Fruit fly (Drosophila melanogaster) whole organism, embryonic: ENCODE data around the gene Nepl3.

Experiments
- Bteb2 ChIP-seq: fragments of 200-800 bp; sonication (Bioruptor generic); optimal IDR thresholded peaks from 2 replicates; lab custom pipeline; 2016; ENCODE audit warnings: missing biosample characterization, missing genetic modification characterization
- CG11093 ChIP-seq: fragments of 200-800 bp; sonication (Bioruptor generic); IDR thresholded peaks from 3 replicates; pipeline ENCODE4 v1.3.6; 2022; ENCODE audit warnings: missing biosample characterization, missing genetic modification characterization
- CG11695 ChIP-seq: fragments of 200-800 bp; sonication (Bioruptor generic); IDR thresholded peaks from 3 replicates; pipeline ENCODE4 v1.3.6; 2022; ENCODE audit warnings: missing biosample characterization, missing genetic modification characterization
- CG11723 ChIP-seq: fragments of 200-800 bp; sonication (Bioruptor generic); optimal IDR thresholded peaks from 2 replicates; lab custom pipeline; 2017; ENCODE audit warnings: missing biosample characterization, mild to moderate bottlenecking, missing genetic modification characterization
- CG12236 ChIP-seq: fragments of 200-800 bp; sonication (Bioruptor generic); optimal IDR thresholded peaks from 2 replicates; lab custom pipeline; 2016; ENCODE audit warnings: missing biosample characterization, missing genetic modification characterization
- CG13287 ChIP-seq: fragments of 200-800 bp; sonication (Bioruptor generic); IDR thresholded peaks from 2 replicates; pipeline ENCODE4 v1.3.6; 2022; ENCODE audit warnings: missing biosample characterization, missing genetic modification characterization; ENCODE audit not compliant: partially characterized antibody
- CG13775 ChIP-seq: fragments of 200-800 bp; sonication (Bioruptor generic); optimal IDR thresholded peaks from 3 replicates; lab custom pipeline; 2017; ENCODE audit warnings: missing biosample characterization, mild to moderate bottlenecking, missing genetic modification characterization
- CG15479 ChIP-seq: fragments of 200-800 bp; sonication (Bioruptor generic); optimal IDR thresholded peaks from 3 replicates; lab custom pipeline; 2019; ENCODE audit warnings: missing biosample characterization, mild to moderate bottlenecking, missing genetic modification characterization, moderate library complexity
- CG15514 ChIP-seq: fragments of 200-800 bp; sonication (Bioruptor generic); optimal IDR thresholded peaks from 3 replicates; lab custom pipeline; 2017; ENCODE audit warnings: missing biosample characterization, missing genetic modification characterization, mild to moderate bottlenecking, moderate library complexity, missing genetic modification reagents
- CG15601 ChIP-seq: fragments of 200-800 bp; sonication (Bioruptor generic); optimal IDR thresholded peaks from 3 replicates; lab custom pipeline; 2019; ENCODE audit warnings: missing biosample characterization, mild to moderate bottlenecking, missing genetic modification characterization, moderate library complexity
- CG1647 ChIP-seq: fragments of 200-800 bp; sonication (Bioruptor generic); optimal IDR thresholded peaks from 3 replicates; lab custom pipeline; 2016; ENCODE audit warnings: missing biosample characterization, missing genetic modification characterization
- CG17361 ChIP-seq: fragments of 200-800 bp; sonication (Bioruptor generic); IDR thresholded peaks from 3 replicates; pipeline ENCODE4 v1.3.6; 2022; ENCODE audit warnings: missing biosample characterization, missing genetic modification characterization
- CG3065 ChIP-seq: fragments of 200-800 bp; sonication (Bioruptor generic); optimal IDR thresholded peaks from 2 replicates; lab custom pipeline; 2016; ENCODE audit warnings: missing biosample characterization, missing genetic modification characterization
- CG31441 ChIP-seq: fragments of 200-800 bp; sonication (Bioruptor generic); IDR thresholded peaks from 2 replicates; pipeline ENCODE4 v1.3.6; 2022; ENCODE audit warnings: missing biosample characterization, missing genetic modification characterization
- CG3163 ChIP-seq: fragments of 200-800 bp; sonication (Bioruptor generic); optimal IDR thresholded peaks from 3 replicates; lab custom pipeline; 2016; ENCODE audit warnings: missing biosample characterization, missing genetic modification characterization
- CG3281 ChIP-seq: fragments of 200-800 bp; sonication (Bioruptor generic); optimal IDR thresholded peaks from 3 replicates; lab custom pipeline; 2017; ENCODE audit warnings: missing biosample characterization, mild to moderate bottlenecking, missing genetic modification characterization
- CG4854 ChIP-seq: fragments of 200-800 bp; sonication (Bioruptor generic); optimal IDR thresholded peaks from 2 replicates; lab custom pipeline; 2016; ENCODE audit warnings: missing biosample characterization, missing genetic modification characterization, inconsistent platforms
- CG6654 ChIP-seq: fragments of 200-800 bp; sonication (Bioruptor generic); optimal IDR thresholded peaks from 2 replicates; lab custom pipeline; 2017; ENCODE audit warnings: missing biosample characterization, mild to moderate bottlenecking, missing genetic modification characterization
- CG6813 ChIP-seq: fragments of 200-800 bp; sonication (Bioruptor generic); optimal IDR thresholded peaks from 2 replicates; lab custom pipeline; 2017; ENCODE audit warnings: missing biosample characterization, missing genetic modification characterization, mild to moderate bottlenecking, moderate library complexity, missing genetic modification reagents
- CG7839 ChIP-seq: fragments of 200-800 bp; sonication (Bioruptor generic); optimal IDR thresholded peaks from 3 replicates; lab custom pipeline; 2018; ENCODE audit warnings: missing biosample characterization, mild to moderate bottlenecking, missing genetic modification characterization, moderate library complexity
- Chrac-16 ChIP-seq: fragments of 200-800 bp; sonication (Bioruptor generic); optimal IDR thresholded peaks from 3 replicates; lab custom pipeline; 2016; ENCODE audit warnings: missing biosample characterization, missing genetic modification characterization
- Hr39 ChIP-seq: fragments of >200 bp; optimal IDR thresholded peaks from 2 replicates; lab custom pipeline; 2017
- MTF-1 ChIP-seq: fragments of 200-800 bp; sonication (Bioruptor generic); optimal IDR thresholded peaks from 2 replicates; lab custom pipeline; 2018; ENCODE audit warnings: missing biosample characterization, mild to moderate bottlenecking, missing genetic modification characterization, borderline replicate concordance
- Meics ChIP-seq: fragments of 200-800 bp; sonication (Bioruptor generic); optimal IDR thresholded peaks from 2 replicates; lab custom pipeline; 2017; ENCODE audit warnings: missing biosample characterization, mild to moderate bottlenecking, missing genetic modification characterization
- Opbp ChIP-seq: fragments of 200-800 bp; sonication (Bioruptor generic); IDR thresholded peaks from 3 replicates; pipeline ENCODE4 v1.3.6; 2022; ENCODE audit warnings: missing biosample characterization, missing genetic modification characterization; ENCODE audit not compliant: partially characterized antibody
- Rx ChIP-seq: fragments of 200-800 bp; sonication (Bioruptor generic); IDR thresholded peaks from 2 replicates; pipeline ENCODE4 v1.3.6; 2022; ENCODE audit warnings: missing biosample characterization, missing genetic modification characterization
- Stat92E ChIP-seq, 3 experiments: fragments of >200 bp in 2 of 3; fragments of 200-800 bp in 1 of 3; sonication (Bioruptor generic) in 1 of 3; optimal IDR thresholded peaks; 2 replicates each; lab custom pipeline; 2017 to 2019; ENCODE audit warnings: missing biosample characterization in 3 of 3, missing genetic modification characterization in 3 of 3, mild to moderate bottlenecking in 1 of 3, moderate library complexity in 1 of 3
- Trl ChIP-seq, 3 experiments: fragments of >200 bp in 2 of 3; fragments of 200-800 bp in 1 of 3; sonication (Bioruptor generic) in 1 of 3; optimal IDR thresholded peaks; 2 replicates in 1 of 3; 3 replicates in 2 of 3; lab custom pipeline; 2016 to 2017; ENCODE audit warnings: missing biosample characterization in 1 of 3, missing genetic modification characterization in 1 of 3
- bbx ChIP-seq: fragments of 200-800 bp; sonication (Bioruptor generic); IDR thresholded peaks from 2 replicates; pipeline ENCODE4 v1.3.6; 2022; ENCODE audit warnings: missing biosample characterization, missing genetic modification characterization; ENCODE audit not compliant: partially characterized antibody
- cg ChIP-seq: fragments of 200-800 bp; sonication (Bioruptor generic); optimal IDR thresholded peaks from 3 replicates; lab custom pipeline; 2019; ENCODE audit warnings: missing biosample characterization, mild to moderate bottlenecking, missing genetic modification characterization, moderate library complexity
- chif ChIP-seq, 2 experiments: fragments of 200-800 bp; sonication (Bioruptor generic); optimal IDR thresholded peaks; 3 replicates each; lab custom pipeline; 2016; ENCODE audit warnings: missing biosample characterization in 2 of 2, missing genetic modification characterization in 2 of 2
- chn ChIP-seq: fragments of 200-800 bp; sonication (Bioruptor generic); optimal IDR thresholded peaks from 2 replicates; lab custom pipeline; 2016; ENCODE audit warnings: missing biosample characterization, missing genetic modification characterization
- eve ChIP-seq, 2 experiments: fragments of >200 bp; optimal IDR thresholded peaks; 2 replicates each; lab custom pipeline; 2017; ENCODE audit warnings: missing biosample characterization in 2 of 2, missing genetic modification characterization in 2 of 2
- fd96Cb ChIP-seq: fragments of 200-800 bp; sonication (Bioruptor generic); optimal IDR thresholded peaks from 2 replicates; lab custom pipeline; 2018; ENCODE audit warnings: missing biosample characterization, mild to moderate bottlenecking, missing genetic modification characterization, moderate library complexity
- fru ChIP-seq: fragments of >200 bp; optimal IDR thresholded peaks from 2 replicates; lab custom pipeline; 2017
- hkb ChIP-seq, 2 experiments: fragments of 200-800 bp in 1 of 2; fragments of >200 bp in 1 of 2; sonication (Bioruptor generic) in 1 of 2; IDR thresholded peaks in 1 of 2; optimal IDR thresholded peaks in 1 of 2; 2 replicates each; pipeline versions ENCODE4 v1.3.6 to Lab custom; 2017 to 2022; ENCODE audit warnings: missing biosample characterization in 1 of 2, missing genetic modification characterization in 1 of 2
- ind ChIP-seq: fragments of 200-800 bp; sonication (Bioruptor generic); optimal IDR thresholded peaks from 3 replicates; lab custom pipeline; 2016; ENCODE audit warnings: missing biosample characterization, missing genetic modification characterization
- kah ChIP-seq: fragments of 200-800 bp; sonication (Bioruptor generic); optimal IDR thresholded peaks from 2 replicates; lab custom pipeline; 2018; ENCODE audit warnings: missing biosample characterization, mild to moderate bottlenecking, missing genetic modification characterization
- odd ChIP-seq: fragments of 200-800 bp; sonication (Bioruptor generic); optimal IDR thresholded peaks from 2 replicates; lab custom pipeline; 2017; ENCODE audit warnings: missing biosample characterization, mild to moderate bottlenecking, missing genetic modification characterization
- otp ChIP-seq: fragments of 200-800 bp; sonication (Bioruptor generic); IDR thresholded peaks from 3 replicates; pipeline ENCODE4, ENCODE4 v1.3.6; 2022; ENCODE audit warnings: missing biosample characterization, missing genetic modification characterization
- pho ChIP-seq: fragments of 200-800 bp; sonication (Bioruptor generic); optimal IDR thresholded peaks from 2 replicates; lab custom pipeline; 2016; ENCODE audit warnings: missing biosample characterization, missing genetic modification characterization
- psq ChIP-seq: fragments of 200-800 bp; sonication (Bioruptor generic); optimal IDR thresholded peaks from 2 replicates; lab custom pipeline; 2017; ENCODE audit warnings: missing biosample characterization, missing genetic modification characterization
- stc ChIP-seq: fragments of 200-800 bp; sonication (Bioruptor generic); IDR thresholded peaks from 2 replicates; pipeline ENCODE4 v1.3.6; 2022; ENCODE audit warnings: missing biosample characterization, missing genetic modification characterization
- stwl ChIP-seq: fragments of 200-800 bp; sonication (Bioruptor generic); optimal IDR thresholded peaks from 3 replicates; lab custom pipeline; 2018; ENCODE audit warnings: missing biosample characterization, mild to moderate bottlenecking, missing genetic modification characterization, moderate library complexity
- tgo ChIP-seq: fragments of 200-800 bp; sonication (Bioruptor generic); IDR thresholded peaks from 3 replicates; pipeline ENCODE4 v1.3.6; 2022; ENCODE audit warnings: missing biosample characterization, missing genetic modification characterization
- tll ChIP-seq, 2 experiments: fragments of 200-800 bp in 1 of 2; fragments of >200 bp in 1 of 2; sonication (Bioruptor generic) in 1 of 2; optimal IDR thresholded peaks; 2 replicates each; lab custom pipeline; 2017 to 2019; ENCODE audit warnings: missing biosample characterization in 2 of 2, missing genetic modification characterization in 2 of 2, mild to moderate bottlenecking in 1 of 2, moderate library complexity in 1 of 2
- trem ChIP-seq: fragments of 200-800 bp; optimal IDR thresholded peaks from 3 replicates; lab custom pipeline; 2019; ENCODE audit warnings: missing biosample characterization, mild to moderate bottlenecking, missing genetic modification characterization, moderate library complexity
- z ChIP-seq: fragments of 200-800 bp; sonication (Bioruptor generic); IDR thresholded peaks from 3 replicates; pipeline ENCODE4 v1.3.6; 2022; ENCODE audit warnings: missing biosample characterization, missing genetic modification characterization
- zf30C ChIP-seq: fragments of 200-800 bp; sonication (Bioruptor generic); optimal IDR thresholded peaks from 3 replicates; lab custom pipeline; 2018; ENCODE audit warnings: missing biosample characterization, mild to moderate bottlenecking, missing genetic modification characterization

The Nepl3 gene

DNA sequence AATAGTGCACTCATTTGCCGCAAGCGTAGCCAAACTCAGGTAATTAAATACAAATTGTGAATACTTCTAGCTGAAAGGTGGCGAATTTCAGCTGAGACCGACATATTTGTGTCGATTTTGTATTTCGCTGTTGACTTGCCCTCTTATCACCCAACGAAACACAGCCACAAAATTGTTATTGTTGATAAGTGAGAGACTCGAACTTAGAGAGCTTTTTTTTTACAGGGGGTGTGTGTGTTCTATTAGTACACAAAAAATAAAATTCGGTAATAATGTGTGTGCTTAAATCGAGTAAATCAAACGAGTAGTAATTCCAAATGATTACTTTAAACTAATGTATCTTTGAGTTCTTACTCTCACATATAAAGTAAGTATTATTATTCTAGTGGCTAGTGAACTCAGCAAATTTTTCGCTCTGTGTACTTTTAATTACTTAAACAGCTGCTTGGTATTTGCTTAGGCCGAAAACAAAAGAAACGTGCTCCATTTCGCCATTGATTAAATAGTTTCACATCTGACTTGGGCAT, 3.0 kb upstream of the Nepl3 start (continued):
- TF ChIP-seq MTF-1 (peak; percentile 21), CG3281 (GFP tag; lab: Kevin White, UChicago) (peak; percentile 80), Opbp (GFP tag; lab: Robert Waterston, UW) (no peak), Trl (optimal IDR thresholded peaks at IDR 0.05; lab: Kevin White, UChicago) (no peak), Trl (GFP tag; optimal IDR thresholded peaks at IDR 0.05; lab: Kevin White, UChicago) (peak; percentile 77), z (GFP tag; lab: Robert Waterston, UW) (peak; percentile 60; the same call in 2 of the 3 replicates), stwl (tag; lab: Kevin White, UChicago) (no peak), hkb (optimal IDR thresholded peaks at IDR 0.05; lab: Kevin White, UChicago) (no peak), hkb (GFP tag; IDR thresholded peaks at IDR 0.05; lab: Robert Waterston, UW) (peak; percentile 74), pho (GFP tag; lab: Kevin White, UChicago) (peak; percentile 20), otp (GFP tag; lab: Robert Waterston, UW) (peak; percentile 82), CG4854 (GFP tag; lab: Kevin White, UChicago) (no peak), cg (GFP tag; lab: Kevin White, UChicago) (peak; percentile 30), Rx (GFP tag; lab: Robert Waterston, UW) (peak; percentile 58), trem (tag; lab: Kevin White, UChicago) (no peak), stc (peak; percentile 65), eve (GFP tag; optimal IDR thresholded peaks at IDR 0.05; lab: Kevin White, UChicago) (no peak), CG13287 (GFP tag; lab: Robert Waterston, UW) (0 out of 2 replicates have a peak, but pooled peaks have one; percentile 7), CG7839 (peak; percentile 80), CG31441 (GFP tag; lab: Robert Waterston, UW) (peak; percentile 54; the same call in 1 of the 2 replicates), CG1647 (GFP tag; lab: Kevin White, UChicago) (peak; percentile 55), CG12236 (GFP tag; lab: Kevin White, UChicago) (peak; percentile 27), tgo (peak; percentile 69; the same call in 2 of the 3 replicates), CG11695 (GFP tag; lab: Robert Waterston, UW) (peak; percentile 84), bbx (GFP tag; lab: Robert Waterston, UW) (no peak), ind (GFP tag; lab: Kevin White, UChicago) (peak; percentile 8), CG6813 (GFP tag; lab: Kevin White, UChicago) (peak; percentile 78), CG15479 (GFP tag; lab: Kevin White, UChicago) (no peak), fd96Cb (tag; lab: Kevin White, UChicago) (peak; percentile 66), CG13775 (peak; percentile 35), zf30C (GFP tag; lab: Kevin White, UChicago) (peak; percentile 70), Bteb2 (peak; percentile 42), chif (GFP tag; optimal IDR thresholded peaks at IDR 0.05; lab: Kevin White, UChicago) (peak; percentile 22 to 71), CG15601 (peak; percentile 45), CG17361 (peak; percentile 60), psq (no peak), odd (peak; percentile 72), Stat92E (GFP tag; optimal IDR thresholded peaks at IDR 0.05; lab: Kevin White, UChicago) (no peak), Chrac-16 (GFP tag; lab: Kevin White, UChicago) (peak; percentile 46), CG6654 (no peak), Hr39 (lab: Kevin White, UChicago) (no peak), CG15514 (GFP tag; lab: Kevin White, UChicago) (peak; percentile 76), chn (no peak), kah (GFP tag; lab: Kevin White, UChicago) (no peak), fru (lab: Kevin White, UChicago) (no peak), Meics (GFP tag; lab: Kevin White, UChicago) (peak; percentile 74), tll (GFP tag; optimal IDR thresholded peaks at IDR 0.05; lab: Kevin White, UChicago) (no peak), CG11723 (GFP tag; lab: Kevin White, UChicago) (no peak), CG11093 (GFP tag; lab: Robert Waterston, UW) (0 out of 3 replicates have a peak, but pooled peaks have one; percentile 32), CG3065 (GFP tag; lab: Kevin White, UChicago) (no peak), CG3163 (peak; percentile 0)
